Fruit fly (Drosophila melanogaster) whole organism, embryonic: Measurements from ENCODE around the gene Sry-alpha.

Experiments
- Aef1 ChIP-seq: fragments of 200-800 bp; sonication (Bioruptor generic); IDR thresholded peaks from 3 replicates; pipeline ENCODE4 v1.3.6; 2022; ENCODE audit warnings: missing biosample characterization, missing genetic modification characterization
- Bdp1 ChIP-seq: fragments of 200-800 bp; sonication (Bioruptor generic); optimal IDR thresholded peaks from 3 replicates; lab custom pipeline; 2016; ENCODE audit warnings: missing biosample characterization, missing genetic modification characterization
- CG10274 ChIP-seq: fragments of 200-800 bp; sonication (Bioruptor generic); optimal IDR thresholded peaks from 3 replicates; lab custom pipeline; 2017; ENCODE audit warnings: missing biosample characterization, mild to moderate bottlenecking, missing genetic modification characterization
- CG10979 ChIP-seq: fragments of 200-800 bp; sonication (Bioruptor generic); optimal IDR thresholded peaks from 2 replicates; lab custom pipeline; 2018; ENCODE audit warnings: missing biosample characterization, mild to moderate bottlenecking, missing genetic modification characterization, moderate library complexity
- CG12942 ChIP-seq: fragments of 200-800 bp; sonication (Bioruptor generic); optimal IDR thresholded peaks from 3 replicates; lab custom pipeline; 2016; ENCODE audit warnings: missing biosample characterization, missing genetic modification characterization
- CG14860 ChIP-seq: fragments of 200-800 bp; sonication (Bioruptor generic); IDR thresholded peaks from 3 replicates; pipeline ENCODE4 v1.3.6; 2022; ENCODE audit warnings: missing biosample characterization, missing genetic modification characterization; ENCODE audit not compliant: partially characterized antibody
- CG15514 ChIP-seq: fragments of 200-800 bp; sonication (Bioruptor generic); optimal IDR thresholded peaks from 3 replicates; lab custom pipeline; 2017; ENCODE audit warnings: missing biosample characterization, missing genetic modification characterization, mild to moderate bottlenecking, moderate library complexity, missing genetic modification reagents
- CG16863 ChIP-seq: fragments of 200-800 bp; sonication (Bioruptor generic); optimal IDR thresholded peaks from 3 replicates; lab custom pipeline; 2016; ENCODE audit warnings: missing biosample characterization, missing genetic modification characterization
- CG17186 ChIP-seq: fragments of 200-800 bp; sonication (Bioruptor generic); optimal IDR thresholded peaks from 3 replicates; lab custom pipeline; 2017; ENCODE audit warnings: missing biosample characterization, missing genetic modification reagents, missing genetic modification characterization
- CG17359 ChIP-seq: fragments of 200-800 bp; sonication (Bioruptor generic); optimal IDR thresholded peaks from 3 replicates; lab custom pipeline; 2018; ENCODE audit warnings: missing biosample characterization, mild to moderate bottlenecking, missing genetic modification characterization, moderate library complexity
- CG3281 ChIP-seq: fragments of 200-800 bp; sonication (Bioruptor generic); optimal IDR thresholded peaks from 3 replicates; lab custom pipeline; 2017; ENCODE audit warnings: missing biosample characterization, mild to moderate bottlenecking, missing genetic modification characterization
- CG43689 ChIP-seq: fragments of 200-800 bp; sonication (Bioruptor generic); IDR thresholded peaks from 2 replicates; pipeline ENCODE4 v1.3.6; 2022; ENCODE audit warnings: missing biosample characterization, missing genetic modification characterization
- CG7745 ChIP-seq: fragments of 200-800 bp; sonication (Bioruptor generic); optimal IDR thresholded peaks from 2 replicates; lab custom pipeline; 2018; ENCODE audit warnings: missing biosample characterization, mild to moderate bottlenecking, missing genetic modification characterization, moderate library complexity
- CG7963 ChIP-seq: fragments of 200-800 bp; sonication (Bioruptor generic); IDR thresholded peaks from 3 replicates; pipeline ENCODE4 v1.3.6; 2022; ENCODE audit warnings: missing biosample characterization, missing genetic modification characterization; ENCODE audit not compliant: partially characterized antibody
- CG8924 ChIP-seq: fragments of 200-800 bp; optimal IDR thresholded peaks from 3 replicates; lab custom pipeline; 2019; ENCODE audit warnings: missing biosample characterization, mild to moderate bottlenecking, missing genetic modification characterization, moderate library complexity
- CG9609 ChIP-seq: fragments of 200-800 bp; sonication (Bioruptor generic); optimal IDR thresholded peaks from 3 replicates; lab custom pipeline; 2016; ENCODE audit warnings: missing biosample characterization, missing genetic modification characterization
- CrebB ChIP-seq: fragments of 200-800 bp; sonication (Bioruptor generic); optimal IDR thresholded peaks from 3 replicates; lab custom pipeline; 2018; ENCODE audit warnings: missing biosample characterization, mild to moderate bottlenecking, missing genetic modification characterization
- D19B ChIP-seq: fragments of 200-800 bp; sonication (Bioruptor generic); optimal IDR thresholded peaks from 2 replicates; lab custom pipeline; 2017; ENCODE audit warnings: missing biosample characterization, mild to moderate bottlenecking, missing genetic modification characterization
- Eip74EF ChIP-seq, 2 experiments: fragments of 200-800 bp in 1 of 2; fragments of >200 bp in 1 of 2; sonication (Bioruptor generic) in 1 of 2; optimal IDR thresholded peaks; 2 replicates each; lab custom pipeline; 2017 to 2019; ENCODE audit warnings: missing biosample characterization in 2 of 2, missing genetic modification characterization in 2 of 2, mild to moderate bottlenecking in 1 of 2, moderate library complexity in 1 of 2
- GATAe ChIP-seq: fragments of 200-800 bp; sonication (Bioruptor generic); conservative IDR thresholded peaks from 2 replicates; pipeline ENCODE4 v1.3.6; 2022; ENCODE audit warnings: missing biosample characterization, missing genetic modification characterization
- HmgZ ChIP-seq: fragments of 200-800 bp; sonication (Bioruptor generic); optimal IDR thresholded peaks from 2 replicates; lab custom pipeline; 2018; ENCODE audit warnings: missing biosample characterization, mild to moderate bottlenecking, missing genetic modification characterization
- Hmx ChIP-seq: fragments of 200-800 bp; sonication (Bioruptor generic); optimal IDR thresholded peaks from 2 replicates; lab custom pipeline; 2016; ENCODE audit warnings: missing biosample characterization, missing genetic modification characterization
- Lpt ChIP-seq: fragments of >200 bp; optimal IDR thresholded peaks from 2 replicates; lab custom pipeline; 2018; ENCODE audit warnings: missing biosample characterization, missing genetic modification characterization
- NC2α ChIP-seq: fragments of 200-800 bp; sonication (Bioruptor generic); optimal IDR thresholded peaks from 2 replicates; lab custom pipeline; 2016; ENCODE audit warnings: missing biosample characterization, missing genetic modification characterization
- Pdp1 ChIP-seq, 2 experiments: fragments of 200-800 bp; sonication (Bioruptor generic); optimal IDR thresholded peaks; 3 replicates each; lab custom pipeline; 2016; ENCODE audit warnings: missing biosample characterization in 2 of 2, missing genetic modification characterization in 2 of 2, mild to moderate bottlenecking in 1 of 2, moderate library complexity in 1 of 2
- Ssrp ChIP-seq: fragments of 200-800 bp; sonication (Bioruptor generic); optimal IDR thresholded peaks from 2 replicates; lab custom pipeline; 2018; ENCODE audit warnings: missing biosample characterization, mild to moderate bottlenecking, missing genetic modification characterization, moderate library complexity
- Tbp ChIP-seq: fragments of >200 bp; optimal IDR thresholded peaks from 2 replicates; lab custom pipeline; 2018; ENCODE audit warnings: missing biosample characterization, missing genetic modification characterization
- Xbp1 ChIP-seq: fragments of 200-800 bp; sonication (Bioruptor generic); optimal IDR thresholded peaks from 3 replicates; lab custom pipeline; 2016; ENCODE audit warnings: missing biosample characterization, mild to moderate bottlenecking, missing genetic modification characterization
- ac ChIP-seq: fragments of 200-800 bp; sonication (Bioruptor generic); optimal IDR thresholded peaks from 3 replicates; lab custom pipeline; 2017; ENCODE audit warnings: missing biosample characterization, mild to moderate bottlenecking, missing genetic modification characterization
- ap ChIP-seq: fragments of 200-800 bp; sonication (Bioruptor generic); IDR thresholded peaks from 2 replicates; pipeline ENCODE4 v1.3.6; 2022; ENCODE audit warnings: missing biosample characterization, missing genetic modification characterization
- chinmo ChIP-seq: fragments of 200-800 bp; sonication (Bioruptor generic); IDR thresholded peaks from 4 replicates; pipeline ENCODE4 v1.3.6; 2022; ENCODE audit warnings: missing biosample characterization, missing genetic modification characterization; ENCODE audit not compliant: partially characterized antibody
- chm ChIP-seq: fragments of 200-800 bp; sonication (Bioruptor generic); IDR thresholded peaks from 2 replicates; pipeline ENCODE4 v1.3.6; 2022; ENCODE audit warnings: missing biosample characterization, missing genetic modification characterization
- chn ChIP-seq: fragments of 200-800 bp; sonication (Bioruptor generic); optimal IDR thresholded peaks from 2 replicates; lab custom pipeline; 2016; ENCODE audit warnings: missing biosample characterization, missing genetic modification characterization
- croc ChIP-seq: fragments of 200-800 bp; sonication (Bioruptor generic); conservative IDR thresholded peaks from 3 replicates; pipeline ENCODE4 v1.3.6; 2022; ENCODE audit warnings: missing biosample characterization, missing genetic modification characterization
- dm ChIP-seq: fragments of 200-800 bp; sonication (Bioruptor generic); optimal IDR thresholded peaks from 3 replicates; lab custom pipeline; 2016; ENCODE audit warnings: missing biosample characterization, missing genetic modification characterization
- esg ChIP-seq: fragments of 200-800 bp; sonication (Bioruptor generic); conservative IDR thresholded peaks from 2 replicates; pipeline ENCODE4 v1.3.6; 2022; ENCODE audit warnings: missing biosample characterization, missing genetic modification characterization
- ewg ChIP-seq: fragments of 200-800 bp; sonication (Bioruptor generic); optimal IDR thresholded peaks from 3 replicates; lab custom pipeline; 2017; ENCODE audit warnings: mild to moderate bottlenecking, missing biosample characterization, missing genetic modification reagents, missing genetic modification characterization
- fu2 ChIP-seq: fragments of 200-800 bp; sonication (Bioruptor generic); optimal IDR thresholded peaks from 2 replicates; lab custom pipeline; 2016; ENCODE audit warnings: missing biosample characterization, missing genetic modification characterization
- klu ChIP-seq: fragments of 200-800 bp; sonication (Bioruptor generic); IDR thresholded peaks from 2 replicates; pipeline ENCODE4 v1.3.6; 2022; ENCODE audit warnings: missing biosample characterization, missing genetic modification characterization
- lov ChIP-seq, 2 experiments: fragments of 200-800 bp in 1 of 2; fragments of >200 bp in 1 of 2; sonication (Bioruptor generic) in 1 of 2; IDR thresholded peaks in 1 of 2; optimal IDR thresholded peaks in 1 of 2; 2 replicates in 1 of 2; 3 replicates in 1 of 2; pipeline versions ENCODE4 v1.3.6 to Lab custom; 2017 to 2022; ENCODE audit warnings: missing biosample characterization in 1 of 2, missing genetic modification characterization in 1 of 2
- mirr ChIP-seq: fragments of 200-800 bp; sonication (Bioruptor generic); optimal IDR thresholded peaks from 3 replicates; lab custom pipeline; 2018; ENCODE audit warnings: missing biosample characterization, mild to moderate bottlenecking, missing genetic modification characterization
- nerfin-2 ChIP-seq: fragments of 200-800 bp; sonication (Bioruptor generic); IDR thresholded peaks from 2 replicates; pipeline ENCODE4 v1.3.6; 2022; ENCODE audit warnings: missing biosample characterization, missing genetic modification characterization; ENCODE audit not compliant: partially characterized antibody
- oc ChIP-seq: fragments of 200-800 bp; sonication (Bioruptor generic); optimal IDR thresholded peaks from 2 replicates; lab custom pipeline; 2018; ENCODE audit warnings: missing biosample characterization, mild to moderate bottlenecking, missing genetic modification characterization, moderate library complexity
- otp ChIP-seq: fragments of 200-800 bp; sonication (Bioruptor generic); IDR thresholded peaks from 3 replicates; pipeline ENCODE4, ENCODE4 v1.3.6; 2022; ENCODE audit warnings: missing biosample characterization, missing genetic modification characterization
- pnt ChIP-seq: fragments of 200-800 bp; sonication (Bioruptor generic); optimal IDR thresholded peaks from 3 replicates; lab custom pipeline; 2016; ENCODE audit warnings: missing biosample characterization, missing genetic modification characterization
- pros ChIP-seq: fragments of 200-800 bp; sonication (Bioruptor generic); optimal IDR thresholded peaks from 3 replicates; lab custom pipeline; 2019; ENCODE audit warnings: missing biosample characterization, mild to moderate bottlenecking, missing genetic modification characterization, moderate library complexity
- trem ChIP-seq: fragments of 200-800 bp; optimal IDR thresholded peaks from 3 replicates; lab custom pipeline; 2019; ENCODE audit warnings: missing biosample characterization, mild to moderate bottlenecking, missing genetic modification characterization, moderate library complexity
- tx ChIP-seq: fragments of 200-800 bp; sonication (Bioruptor generic); optimal IDR thresholded peaks from 2 replicates; lab custom pipeline; 2016; ENCODE audit warnings: missing biosample characterization, missing genetic modification characterization
- unpg ChIP-seq: fragments of 200-800 bp; sonication (Bioruptor generic); optimal IDR thresholded peaks from 3 replicates; lab custom pipeline; 2018; ENCODE audit warnings: missing biosample characterization, mild to moderate bottlenecking, missing genetic modification characterization, moderate library complexity
- wdn ChIP-seq: fragments of 200-800 bp; sonication (Bioruptor generic); IDR thresholded peaks from 2 replicates; pipeline ENCODE4 v1.3.6; 2022; ENCODE audit warnings: missing biosample characterization, missing genetic modification characterization

The Sry-alpha gene

DNA sequence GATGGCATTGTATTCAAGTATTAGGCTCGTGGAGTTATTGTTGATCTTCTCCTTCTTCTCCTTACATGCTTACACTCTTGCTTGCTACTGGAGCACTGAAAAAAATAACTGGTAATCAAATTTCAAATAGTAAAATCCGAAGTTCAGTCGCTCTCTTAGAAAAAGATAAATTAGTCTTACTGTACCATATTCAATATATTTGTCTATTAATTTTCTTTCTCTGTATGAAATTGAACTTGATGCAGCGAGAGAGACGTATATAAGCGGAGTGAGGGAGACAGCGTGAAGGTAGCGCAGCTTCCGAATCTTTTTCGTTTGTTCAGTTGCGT lies 21.6 kb downstream of the Sry-alpha start (continued):
- TF ChIP-seq Eip74EF (GFP tag; optimal IDR thresholded peaks at IDR 0.05; lab: Kevin White, UChicago) (peak in 1 of 2 experiments; percentile 87), chm (peak; percentile 94), Ssrp (tag; lab: Kevin White, UChicago) (peak; percentile 72), mirr (peak; percentile 41), ac (GFP tag; lab: Kevin White, UChicago) (no peak), CG17359 (peak; percentile 98), ewg (GFP tag; lab: Kevin White, UChicago) (peak; percentile 64), ap (GFP tag; lab: Robert Waterston, UW) (peak; percentile 92), CG43689 (GFP tag; lab: Robert Waterston, UW) (peak; percentile 90), lov (optimal IDR thresholded peaks at IDR 0.05; lab: Kevin White, UChicago) (no peak), lov (GFP tag; IDR thresholded peaks at IDR 0.05; lab: Robert Waterston, UW) (peak; percentile 94), croc (GFP tag; lab: Robert Waterston, UW) (peak; percentile 83), tx (GFP tag; lab: Kevin White, UChicago) (peak; percentile 70), Pdp1 (GFP tag; optimal IDR thresholded peaks at IDR 0.05; lab: Kevin White, UChicago) (peak; percentile 87 to 89), CG7745 (tag; lab: Kevin White, UChicago) (no peak), otp (peak; percentile 93), CG9609 (GFP tag; lab: Kevin White, UChicago) (peak; percentile 68), oc (tag; lab: Kevin White, UChicago) (peak; percentile 83), CG8924 (peak; percentile 91), dm (GFP tag; lab: Kevin White, UChicago) (peak; percentile 42), Bdp1 (peak; percentile 35), NC2α (GFP tag; lab: Kevin White, UChicago) (peak; percentile 42), Tbp (GFP tag; lab: Kevin White, UChicago) (no peak), D19B (GFP tag; lab: Kevin White, UChicago) (peak; percentile 50), CG17186 (GFP tag; lab: Kevin White, UChicago) (peak; percentile 48), fu2 (GFP tag; lab: Kevin White, UChicago) (no peak), pros (GFP tag; lab: Kevin White, UChicago) (peak; percentile 63), trem (tag; lab: Kevin White, UChicago) (peak; percentile 88), klu (GFP tag; lab: Robert Waterston, UW) (peak; percentile 75), CG10979 (tag; lab: Kevin White, UChicago) (peak; percentile 94), Lpt (GFP tag; lab: Kevin White, UChicago) (no peak), chn (GFP tag; lab: Kevin White, UChicago) (peak; percentile 71), chinmo (no peak), Xbp1 (GFP tag; lab: Kevin White, UChicago) (peak; percentile 79), Aef1 (peak; percentile 92), CG16863 (peak; percentile 73), nerfin-2 (no peak), CG7963 (GFP tag; lab: Robert Waterston, UW) (no peak), GATAe (GFP tag; lab: Robert Waterston, UW) (no peak), CrebB (tag; lab: Kevin White, UChicago) (no peak), wdn (GFP tag; lab: Robert Waterston, UW) (peak; percentile 73; the same call in 1 of the 2 replicates), CG15514 (GFP tag; lab: Kevin White, UChicago) (peak; percentile 75), CG3281 (peak; percentile 72), esg (peak; percentile 92), Hmx (peak; percentile 40), CG14860 (GFP tag; lab: Robert Waterston, UW) (no peak), unpg (GFP tag; lab: Kevin White, UChicago) (peak; percentile 92), pnt (GFP tag; lab: Kevin White, UChicago) (peak; percentile 89), CG12942 (GFP tag; lab: Kevin White, UChicago) (peak; percentile 44), CG10274 (GFP tag; lab: Kevin White, UChicago) (peak; percentile 79), HmgZ (peak; percentile 36)
